Worm (Caenorhabditis elegans) whole organism, early embryonic: ENCODE data around the gene arrd-15.

Source experiments
- F13C5.2 ChIP-seq: sonication (generic microtip); optimal IDR thresholded peaks from 2 replicates; lab custom pipeline; 2017; ENCODE audit warnings: mild to moderate bottlenecking, missing genetic modification characterization, inconsistent platforms, missing compliant biosample characterization
- aly-1 ChIP-seq: sonication (generic microtip); optimal IDR thresholded peaks from 2 replicates; lab custom pipeline; 2016; ENCODE audit warnings: missing genetic modification characterization, missing compliant biosample characterization
- ama-1 ChIP-seq: fragments of 150-350 bp; optimal IDR thresholded peaks from 2 replicates; lab custom pipeline; 2014
- ceh-36 ChIP-seq: sonication (generic microtip); optimal IDR thresholded peaks from 2 replicates; lab custom pipeline; 2016; ENCODE audit warnings: missing genetic modification characterization, inconsistent platforms, missing compliant biosample characterization
- ets-7 ChIP-seq: sonication (generic microtip); optimal IDR thresholded peaks from 2 replicates; lab custom pipeline; 2016; ENCODE audit warnings: missing genotype, missing genetic modification characterization, missing compliant biosample characterization
- flt-1 ChIP-seq: fragments of 200-800 bp; sonication (Bioruptor generic); IDR thresholded peaks from 2 replicates; pipeline ENCODE4 v1.3.6; 2022; ENCODE audit warnings: missing genetic modification characterization, missing compliant biosample characterization
- hmbx-1 ChIP-seq: sonication (generic microtip); optimal IDR thresholded peaks from 2 replicates; lab custom pipeline; 2016; ENCODE audit warnings: mild to moderate bottlenecking, missing genetic modification characterization, missing compliant biosample characterization
- hmg-4 ChIP-seq: fragments of 200-800 bp; sonication (Bioruptor generic); optimal IDR thresholded peaks from 2 replicates; lab custom pipeline; 2018; ENCODE audit warnings: mild to moderate bottlenecking, missing genetic modification characterization, missing compliant biosample characterization
- hnd-1 ChIP-seq: sonication (generic microtip); optimal IDR thresholded peaks from 2 replicates; lab custom pipeline; 2016; ENCODE audit warnings: missing genetic modification characterization, missing compliant biosample characterization
- tbx-11 ChIP-seq: fragments of 200-800 bp; sonication (Bioruptor generic); IDR thresholded peaks from 2 replicates; pipeline ENCODE4 v1.3.6; 2022; ENCODE audit warnings: missing genetic modification characterization, missing compliant biosample characterization
- tra-4 ChIP-seq: sonication (generic microtip); optimal IDR thresholded peaks from 2 replicates; lab custom pipeline; 2017; ENCODE audit warnings: missing genetic modification characterization, missing compliant biosample characterization

- TF ChIP-seq flt-1 (GFP tag; lab: Robert Waterston, UW) (no peak), aly-1 (tag; lab: Kevin White, UChicago) (no peak), ama-1 (lab: Kevin White, UChicago) (no peak), tbx-11 (no peak), ceh-36 (tag; lab: Kevin White, UChicago) (no peak), ets-7 (tag; lab: Kevin White, UChicago) (no peak), hnd-1 (tag; lab: Kevin White, UChicago) (no peak), hmg-4 (no peak), hmbx-1 (tag; lab: Kevin White, UChicago) (no peak), tra-4 (tag; lab: Kevin White, UChicago) (no peak), F13C5.2 (no peak)
Observed at ce11 chrIII:8886309-8886708, 43.5 kb upstream of the arrd-15 start.
